Fruit fly (Drosophila melanogaster): ENCODE measurements around the gene CG44290.

Gene CG44290

DNA sequence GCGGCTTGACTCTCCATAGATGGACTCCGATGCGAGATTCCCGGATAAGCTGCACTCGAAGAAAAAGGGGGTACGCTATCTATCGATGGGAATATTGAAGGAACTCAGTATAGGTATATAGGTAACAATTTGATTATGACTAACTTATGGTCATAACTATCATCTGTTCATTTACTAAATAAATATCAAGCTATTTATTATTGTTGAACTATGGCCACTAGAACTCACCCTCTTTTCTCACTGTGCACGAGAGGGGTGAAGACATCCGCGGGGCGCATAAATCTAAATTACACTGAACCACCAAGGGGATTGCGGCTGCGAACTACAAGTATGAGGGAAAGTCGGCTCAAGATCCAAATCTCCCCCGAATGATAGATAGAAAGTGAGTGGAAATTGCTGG is at the start of gene CG44290 (continued):
- TF ChIP-seq Fer1 (GFP tag; optimal IDR thresholded peaks at IDR 0.05) (no peak), gt (GFP tag; IDR thresholded peaks at IDR 0.05) (no peak), bab2 (GFP tag; optimal IDR thresholded peaks at IDR 0.05) (peak; percentile 42), Sox100B (GFP tag; optimal IDR thresholded peaks at IDR 0.05) (peak; percentile 25), Taf1 (GFP tag; IDR thresholded peaks at IDR 0.05) (no peak), dan (GFP tag; IDR thresholded peaks at IDR 0.05) (no peak), nerfin-2 (GFP tag; IDR thresholded peaks at IDR 0.05; ENCODE audit: partially characterized antibody) (no peak), Hmx (GFP tag; optimal IDR thresholded peaks at IDR 0.05) (no peak), CG11504 (tag; optimal IDR thresholded peaks at IDR 0.05) (peak; percentile 65), ERR (GFP tag; optimal IDR thresholded peaks at IDR 0.05) (no peak), jigr1 (GFP tag; IDR thresholded peaks at IDR 0.05) (no peak), CG18011 (GFP tag; optimal IDR thresholded peaks at IDR 0.05) (no peak), CG14710 (tag; optimal IDR thresholded peaks at IDR 0.05) (peak; percentile 58), CG14014 (GFP tag; IDR thresholded peaks at IDR 0.05) (no peak), ato (GFP tag; IDR thresholded peaks at IDR 0.05; ENCODE audit: partially characterized antibody) (no peak), CG10565 (GFP tag; optimal IDR thresholded peaks at IDR 0.05) (no peak), CG17186 (GFP tag; optimal IDR thresholded peaks at IDR 0.05) (no peak), sob (GFP tag; IDR thresholded peaks at IDR 0.05) (no peak), CG11093 (GFP tag; IDR thresholded peaks at IDR 0.05) (0 out of 3 replicates have a peak, but pooled peaks have one; percentile 55), CG9609 (GFP tag; optimal IDR thresholded peaks at IDR 0.05) (no peak), CG9437 (GFP tag; optimal IDR thresholded peaks at IDR 0.05) (no peak), Dbx (GFP tag; IDR thresholded peaks at IDR 0.05) (no peak), CG9876 (GFP tag; optimal IDR thresholded peaks at IDR 0.05) (no peak), fru (optimal IDR thresholded peaks at IDR 0.05) (no peak), CG3838 (GFP tag; optimal IDR thresholded peaks at IDR 0.05) (no peak), CG1792 (GFP tag; optimal IDR thresholded peaks at IDR 0.05) (no peak), CG10431 (GFP tag; optimal IDR thresholded peaks at IDR 0.05) (no peak), chif (GFP tag; optimal IDR thresholded peaks at IDR 0.05) (peak in 1 of 2 experiments; percentile 53), Camta (GFP tag; optimal IDR thresholded peaks at IDR 0.05) (peak; percentile 50), Eip74EF (GFP tag; optimal IDR thresholded peaks at IDR 0.05) (peak in 1 of 2 experiments; percentile 21), Ssrp (tag; optimal IDR thresholded peaks at IDR 0.05) (peak; percentile 33), tll (GFP tag; optimal IDR thresholded peaks at IDR 0.05) (no peak), Trl (optimal IDR thresholded peaks at IDR 0.05) (no peak), Trl (GFP tag; optimal IDR thresholded peaks at IDR 0.05) (peak; percentile 22), Antp (GFP tag; optimal IDR thresholded peaks at IDR 0.05) (peak; percentile 45), tx (GFP tag; optimal IDR thresholded peaks at IDR 0.05) (no peak), Optix (GFP tag; IDR thresholded peaks at IDR 0.05) (peak; percentile 51; the same call in 2 of the 3 replicates), CG2202 (tag; optimal IDR thresholded peaks at IDR 0.05) (peak; percentile 25), sqz (GFP tag; optimal IDR thresholded peaks at IDR 0.05) (no peak), CG15514 (GFP tag; optimal IDR thresholded peaks at IDR 0.05) (no peak), CG15011 (GFP tag; optimal IDR thresholded peaks at IDR 0.05) (no peak), CG5180 (GFP tag; optimal IDR thresholded peaks at IDR 0.05) (peak; percentile 31), CG32772 (GFP tag; IDR thresholded peaks at IDR 0.05) (0 out of 2 replicates have a peak, but pooled peaks have one; percentile 28), CG1603 (tag; optimal IDR thresholded peaks at IDR 0.05) (peak; percentile 85), Doc3 (GFP tag; IDR thresholded peaks at IDR 0.05; ENCODE audit: partially characterized antibody) (no peak), CG17359 (tag; optimal IDR thresholded peaks at IDR 0.05) (no peak), ssp (GFP tag; IDR thresholded peaks at IDR 0.05) (peak; percentile 44; the same call in 1 of the 2 replicates), Dref (GFP tag; IDR thresholded peaks at IDR 0.05) (no peak), wek (GFP tag; optimal IDR thresholded peaks at IDR 0.05) (no peak), CG7963 (GFP tag; IDR thresholded peaks at IDR 0.05; ENCODE audit: partially characterized antibody) (no peak), jumu (GFP tag; optimal IDR thresholded peaks at IDR 0.05) (peak; percentile 53)
